Fruit fly (Drosophila melanogaster) whole organism: Measurements from ENCODE around the gene CG6511.

Experiments
- CG8478 ChIP-seq: fragments of >200 bp; optimal IDR thresholded peaks from 2 replicates; lab custom pipeline; 2018; ENCODE audit warnings: inconsistent platforms
- Dll ChIP-seq: fragments of >200 bp; optimal IDR thresholded peaks from 2 replicates; lab custom pipeline; 2017
- EcR ChIP-seq, 2 experiments: fragments of >200 bp; optimal IDR thresholded peaks; 2 replicates each; lab custom pipeline; 2017; ENCODE audit warnings: missing biosample characterization in 2 of 2, missing genetic modification characterization in 2 of 2, missing genetic modification reagents in 2 of 2
- pan ChIP-seq: fragments of >200 bp; optimal IDR thresholded peaks from 2 replicates; lab custom pipeline; 2017
- psq ChIP-seq: fragments of >200 bp; optimal IDR thresholded peaks from 2 replicates; lab custom pipeline; 2017
- usp ChIP-seq: fragments of >200 bp; optimal IDR thresholded peaks from 2 replicates; lab custom pipeline; 2017; ENCODE audit warnings: missing biosample characterization, missing genetic modification characterization, mixed read lengths

The CG6511 gene

dm6 chr3L:8721145-8721544 lies at the start of gene CG6511, which contains the start of gene CG32022:
Gene CG6511 (plus strand): TSS chr3L:8721324.
Gene CG32022 (minus strand): TSS chr3L:8721272.
- TF ChIP-seq CG8478 (lab: Kevin White, UChicago) (no peak), psq (lab: Kevin White, UChicago) (no peak)

DNA sequence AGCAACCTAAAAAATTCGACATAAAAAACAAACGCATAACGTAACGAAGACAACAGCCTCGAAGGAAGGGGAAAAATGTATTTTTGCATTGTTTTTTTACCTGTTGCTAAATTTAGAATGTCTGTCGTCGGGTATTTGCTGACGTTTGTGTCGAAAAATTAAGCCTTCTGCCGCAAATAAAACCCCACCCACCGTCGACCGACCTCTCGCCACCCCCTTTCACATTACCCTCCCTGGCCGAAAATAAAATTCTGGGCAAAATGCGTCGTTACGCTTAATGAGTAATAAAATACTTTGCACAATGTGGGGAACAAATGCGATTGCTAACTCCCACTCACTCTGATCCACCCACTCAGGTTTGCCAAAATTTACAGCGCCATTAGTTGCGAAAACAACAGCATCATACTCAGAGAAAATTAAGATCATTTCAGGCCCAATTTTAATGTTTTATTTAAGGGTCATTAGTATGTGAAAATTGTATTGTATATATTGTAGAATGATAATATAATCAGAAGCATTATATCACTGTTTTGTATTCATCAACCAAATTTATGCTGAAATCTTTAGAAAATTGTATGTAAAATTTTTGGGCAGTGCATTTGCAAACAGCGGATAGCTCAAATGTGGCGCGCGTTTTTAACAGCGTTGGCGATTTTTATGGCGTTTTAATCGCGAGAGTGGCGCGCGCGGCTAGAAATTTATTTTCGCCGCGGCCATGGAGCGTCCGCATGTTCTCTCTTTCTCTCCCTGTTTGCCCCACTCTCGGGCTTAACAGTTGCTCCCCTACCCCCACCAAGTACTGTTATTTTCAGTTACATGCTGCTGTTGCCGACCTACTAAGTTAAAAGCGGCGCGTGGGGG lies 48.7 kb upstream of the CG6511 start:
- TF ChIP-seq Dll (lab: Kevin White, UChicago) (peak; percentile 43), psq (lab: Kevin White, UChicago) (no peak)

DNA sequence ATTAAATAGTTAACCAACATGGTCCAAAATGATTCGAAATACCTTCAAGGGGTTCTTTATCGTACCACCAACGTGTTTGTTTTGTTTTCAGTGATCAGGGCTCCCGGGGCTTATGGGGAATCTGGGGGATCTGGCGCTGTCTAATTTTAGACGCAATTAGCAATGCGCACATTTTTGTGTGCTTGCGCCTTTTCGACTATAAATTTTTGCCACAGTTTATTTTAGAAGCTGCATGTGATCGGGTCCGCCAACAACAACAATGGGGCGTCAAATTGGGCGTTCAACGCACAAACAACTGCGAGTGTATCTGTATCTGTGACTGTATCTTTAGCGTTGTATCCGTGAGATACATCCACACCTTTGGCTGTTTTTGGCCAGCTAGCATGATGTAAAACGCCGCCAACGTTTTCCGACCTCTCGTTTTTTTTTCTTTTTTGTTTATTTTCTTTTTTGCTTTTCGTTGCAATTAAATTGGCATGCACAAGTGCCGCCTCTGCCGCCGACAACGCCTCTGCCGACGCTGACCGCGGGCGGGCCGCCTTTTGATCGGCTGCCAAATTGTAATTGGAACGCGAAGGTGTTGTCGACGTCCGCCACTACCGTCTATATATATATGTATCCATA lies 47.6 kb upstream of the CG6511 start:
- TF ChIP-seq usp (GFP tag; lab: Kevin White, UChicago) (no peak), CG8478 (lab: Kevin White, UChicago) (no peak), EcR (GFP tag; optimal IDR thresholded peaks at IDR 0.05; lab: Kevin White, UChicago) (no peak)

- TF ChIP-seq pan (lab: Kevin White, UChicago) (no peak), usp (GFP tag; lab: Kevin White, UChicago) (no peak), CG8478 (lab: Kevin White, UChicago) (no peak), EcR (GFP tag; optimal IDR thresholded peaks at IDR 0.05; lab: Kevin White, UChicago) (no peak), psq (lab: Kevin White, UChicago) (no peak), Dll (lab: Kevin White, UChicago) (no peak)
Measured at dm6 chr3L:8675029-8675544, 46.0 kb upstream of the CG6511 start.

dm6 chr3L:8675545-8676084 lies 45.5 kb upstream of the CG6511 start, which contains the start of gene hry:
Gene hry (plus strand): TSS chr3L:8675759.
- TF ChIP-seq Dll (lab: Kevin White, UChicago), result peak; percentile 24
- TF ChIP-seq EcR (GFP tag; optimal IDR thresholded peaks at IDR 0.05; lab: Kevin White, UChicago), result no peak

dm6 chr3L:8676500-8676899 lies 44.6 kb upstream of the CG6511 start:
- TF ChIP-seq pan (lab: Kevin White, UChicago) (no peak), EcR (GFP tag; optimal IDR thresholded peaks at IDR 0.05; lab: Kevin White, UChicago) (no peak), Dll (lab: Kevin White, UChicago) (no peak), CG8478 (lab: Kevin White, UChicago) (no peak), usp (GFP tag; lab: Kevin White, UChicago) (no peak), psq (lab: Kevin White, UChicago) (no peak)

dm6 chr3L:8677774-8678173 lies 43.4 kb upstream of the CG6511 start:
- TF ChIP-seq Dll (lab: Kevin White, UChicago) (no peak), usp (GFP tag; lab: Kevin White, UChicago) (no peak), pan (lab: Kevin White, UChicago) (no peak), CG8478 (lab: Kevin White, UChicago) (no peak), EcR (GFP tag; optimal IDR thresholded peaks at IDR 0.05; lab: Kevin White, UChicago) (no peak), psq (lab: Kevin White, UChicago) (no peak)

DNA sequence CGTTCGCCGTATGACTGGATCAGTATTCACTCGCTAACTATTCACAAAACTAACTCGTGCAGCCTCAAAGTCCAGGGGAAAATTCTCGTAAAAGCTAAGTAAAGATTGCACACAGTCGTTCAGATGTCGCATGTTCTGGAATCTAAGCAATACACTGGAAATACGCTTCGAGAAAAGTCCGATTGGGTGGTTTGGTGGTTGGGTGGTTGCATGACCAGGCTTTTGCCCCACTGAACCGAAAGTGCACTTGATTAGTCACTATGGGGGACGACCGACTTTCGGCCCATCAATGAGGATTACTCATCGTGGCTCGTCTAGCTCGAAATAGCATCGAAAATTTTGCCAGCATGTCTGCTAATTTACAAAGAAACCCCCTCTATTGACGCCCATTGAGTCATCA lies 40.8 kb upstream of the CG6511 start:
- TF ChIP-seq EcR (GFP tag; optimal IDR thresholded peaks at IDR 0.05; lab: Kevin White, UChicago) (no peak), Dll (lab: Kevin White, UChicago) (no peak), CG8478 (lab: Kevin White, UChicago) (no peak), psq (lab: Kevin White, UChicago) (no peak), usp (GFP tag; lab: Kevin White, UChicago) (no peak), pan (lab: Kevin White, UChicago) (no peak)

DNA sequence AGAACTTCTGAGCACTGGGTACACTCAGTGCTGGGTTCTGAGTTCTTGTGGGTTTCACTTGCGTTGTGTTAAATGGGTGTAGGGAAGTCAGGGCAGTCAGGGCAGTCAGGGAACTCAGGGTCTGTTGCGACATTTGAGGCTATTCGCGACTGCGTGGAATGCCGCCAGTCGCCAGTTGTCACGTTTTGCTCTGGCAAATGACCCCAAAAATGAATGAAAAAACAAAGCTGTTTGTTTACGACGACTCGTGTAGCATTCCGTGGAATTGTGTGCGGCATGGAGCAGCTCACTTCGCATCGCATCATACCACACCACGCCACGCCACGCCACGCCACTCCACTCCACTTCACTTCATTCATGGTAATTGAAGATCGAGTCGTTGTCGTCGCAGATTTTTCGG lies 39.9 kb upstream of the CG6511 start:
- no peak for TF ChIP-seq EcR (GFP tag; optimal IDR thresholded peaks at IDR 0.05; lab: Kevin White, UChicago)

dm6 chr3L:8681896-8682550 lies 39.1 kb upstream of the CG6511 start:
- no peak for TF ChIP-seq psq (lab: Kevin White, UChicago)
- TF ChIP-seq CG8478 (lab: Kevin White, UChicago), result no peak

- no peak for TF ChIP-seq EcR (GFP tag; optimal IDR thresholded peaks at IDR 0.05; lab: Kevin White, UChicago)
- no peak for TF ChIP-seq pan (lab: Kevin White, UChicago)
- no peak for TF ChIP-seq psq (lab: Kevin White, UChicago)
- TF ChIP-seq usp (GFP tag; lab: Kevin White, UChicago), result no peak
- no peak for TF ChIP-seq Dll (lab: Kevin White, UChicago)
Measured at dm6 chr3L:8682551-8683375, 38.4 kb upstream of the CG6511 start.
